Worm (Caenorhabditis elegans) whole organism, mixed stage, embryonic: ENCODE results near the gene K08B5.1.

Experiments
- pha-4 ChIP-seq: fragments of 150-350 bp; optimal IDR thresholded peaks from 2 replicates; lab custom pipeline; 2018; ENCODE audit warnings: missing biosample characterization, missing genetic modification reagents, missing genetic modification characterization
- sptf-1 ChIP-seq: sonication (generic microtip); optimal IDR thresholded peaks from 2 replicates; lab custom pipeline; 2017; ENCODE audit warnings: mild to moderate bottlenecking, missing genetic modification characterization, moderate library complexity, missing compliant biosample characterization

- TF ChIP-seq pha-4 (no peak), sptf-1 (tag; lab: Kevin White, UChicago) (no peak)
These were observed 17.9 kb upstream of the K08B5.1 start, which contains the start of gene osm-1 for ce11 chrX:16540374-16540773.
